Fruit fly (Drosophila melanogaster) whole organism, embryonic: Measurements from ENCODE around the gene Tctp.
A peak's percentile ranks its signal among the peaks of the same experiment; 100 is the strongest.

Source experiments
- CG17361 ChIP-seq: fragments of 200-800 bp; sonication (Bioruptor generic); IDR thresholded peaks from 3 replicates; pipeline ENCODE4 v1.3.6; 2022; ENCODE audit warnings: missing biosample characterization, missing genetic modification characterization
- CG34224 ChIP-seq: fragments of 200-800 bp; sonication (Bioruptor generic); IDR thresholded peaks from 3 replicates; pipeline ENCODE4 v1.3.6; 2022; ENCODE audit warnings: missing biosample characterization, missing genetic modification characterization; ENCODE audit not compliant: partially characterized antibody
- E2f1 ChIP-seq: fragments of 200-800 bp; sonication (Bioruptor generic); IDR thresholded peaks from 2 replicates; pipeline ENCODE4 v1.3.6; 2022; ENCODE audit warnings: missing biosample characterization, missing genetic modification characterization
- her ChIP-seq: fragments of 200-800 bp; sonication (Bioruptor generic); optimal IDR thresholded peaks from 2 replicates; lab custom pipeline; 2016; ENCODE audit warnings: missing biosample characterization, missing genetic modification characterization
- pan ChIP-seq, 4 experiments: fragments of >200 bp in 3 of 4; fragments of 200-800 bp in 1 of 4; sonication (Bioruptor generic) in 1 of 4; optimal IDR thresholded peaks in 3 of 4; IDR thresholded peaks in 1 of 4; 2 replicates each; pipeline versions ENCODE4 v1.3.6 to Lab custom; 2017 to 2022; ENCODE audit warnings: missing biosample characterization in 2 of 4, missing genetic modification characterization in 2 of 4, mixed read lengths in 1 of 4

DNA sequence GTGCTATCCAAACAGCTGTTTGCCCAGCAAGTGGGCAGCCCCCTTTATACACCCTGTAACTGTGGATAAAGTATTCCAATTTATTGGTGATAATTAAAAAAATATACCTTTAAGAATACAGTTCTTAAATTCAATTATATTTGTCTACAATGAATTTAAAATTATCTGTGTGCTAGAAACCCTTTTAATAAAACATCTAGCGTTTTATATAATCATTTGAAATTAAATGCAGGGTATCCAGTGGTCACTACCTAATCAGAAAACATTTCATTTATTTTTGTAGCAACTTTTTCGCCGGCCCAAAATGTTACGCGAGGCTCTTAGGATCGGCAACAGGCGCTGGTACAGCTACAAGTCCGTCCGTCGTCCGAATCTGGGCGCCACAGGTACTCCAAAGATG is 16.4 kb downstream of the Tctp start, which contains the start of gene CG17726:
- no peak for TF ChIP-seq CG34224
- TF ChIP-seq E2f1 = peak; percentile 98
- peak; percentile 97 for TF ChIP-seq CG17361 (GFP tag; lab: Robert Waterston, UW)
- peak in 1 of 2 experiments; percentile 73 for TF ChIP-seq pan (optimal IDR thresholded peaks at IDR 0.05; lab: Kevin White, UChicago)
- TF ChIP-seq pan (GFP tag; optimal IDR thresholded peaks at IDR 0.05 in 1 of 2, IDR thresholded peaks at IDR 0.05 in 1 of 2) = peak in 1 of 2 experiments; percentile 98
- peak; percentile 70 for TF ChIP-seq her (GFP tag; lab: Kevin White, UChicago)
